Worm (Caenorhabditis elegans) whole organism, mixed stage, embryonic: ENCODE results near the gene F44F4.3.
"Not testable (repeated sequence)": the region's sequence is repeated elsewhere in the genome, so short reads cannot be mapped to it uniquely, and the experiment has no call there.

ENCODE experiments used
- M03D4.4 ChIP-seq: sonication (generic microtip); optimal IDR thresholded peaks from 2 replicates; lab custom pipeline; 2017; ENCODE audit warnings: mild to moderate bottlenecking, missing genetic modification characterization, missing compliant biosample characterization
- bed-3 ChIP-seq: fragments of 200-800 bp; sonication (Bioruptor generic); optimal IDR thresholded peaks from 3 replicates; lab custom pipeline; 2018; ENCODE audit warnings: mild to moderate bottlenecking, missing genetic modification characterization, moderate library complexity, missing compliant biosample characterization
- blmp-1 ChIP-seq: fragments of 150-350 bp; optimal IDR thresholded peaks from 2 replicates; lab custom pipeline; 2014; ENCODE audit warnings: missing biosample characterization, missing genetic modification characterization
- ceh-39 ChIP-seq: fragments of 150-350 bp; optimal IDR thresholded peaks from 2 replicates; lab custom pipeline; 2014; ENCODE audit warnings: missing biosample characterization, missing genetic modification characterization
- ceh-43 ChIP-seq: fragments of 200-800 bp; sonication (Bioruptor generic); optimal IDR thresholded peaks from 2 replicates; lab custom pipeline; 2018; ENCODE audit warnings: mild to moderate bottlenecking, missing genetic modification characterization, moderate library complexity, missing compliant biosample characterization
- ceh-83 ChIP-seq: fragments of 200-800 bp; sonication (Bioruptor generic); optimal IDR thresholded peaks from 2 replicates; lab custom pipeline; 2018; ENCODE audit warnings: mild to moderate bottlenecking, missing genetic modification characterization, missing compliant biosample characterization
- ces-1 ChIP-seq: fragments of 150-350 bp; optimal IDR thresholded peaks from 2 replicates; lab custom pipeline; 2014; ENCODE audit warnings: missing biosample characterization, missing genetic modification reagents, missing genetic modification characterization
- cnd-1 ChIP-seq: fragments of 200-800 bp; sonication (Bioruptor generic); optimal IDR thresholded peaks from 2 replicates; lab custom pipeline; 2018; ENCODE audit warnings: mild to moderate bottlenecking, missing genetic modification characterization, missing compliant biosample characterization
- drap-1 ChIP-seq: fragments of 200-800 bp; sonication (Bioruptor generic); optimal IDR thresholded peaks from 3 replicates; lab custom pipeline; 2018; ENCODE audit warnings: mild to moderate bottlenecking, missing genetic modification characterization, missing compliant biosample characterization
- elt-1 ChIP-seq: sonication (generic microtip); optimal IDR thresholded peaks from 2 replicates; lab custom pipeline; 2017; ENCODE audit warnings: missing genetic modification characterization, mild to moderate bottlenecking, missing compliant biosample characterization, antibody characterized with exemption, moderate library complexity, borderline replicate concordance; ENCODE audit not compliant: insufficient read depth
- elt-3 ChIP-seq: fragments of 150-350 bp; optimal IDR thresholded peaks from 2 replicates; lab custom pipeline; 2014; ENCODE audit warnings: missing biosample characterization, missing genetic modification characterization
- flh-1 ChIP-seq: fragments of 200-800 bp; sonication (Bioruptor generic); optimal IDR thresholded peaks from 2 replicates; lab custom pipeline; 2018; ENCODE audit warnings: mild to moderate bottlenecking, missing genetic modification characterization, moderate library complexity, missing compliant biosample characterization
- ham-2 ChIP-seq: fragments of 200-800 bp; sonication (Bioruptor generic); optimal IDR thresholded peaks from 2 replicates; lab custom pipeline; 2018; ENCODE audit warnings: mild to moderate bottlenecking, missing genetic modification characterization, missing compliant biosample characterization
- hlh-1 ChIP-seq: fragments of 150-350 bp; optimal IDR thresholded peaks from 2 replicates; lab custom pipeline; 2014; ENCODE audit warnings: missing biosample characterization, missing genetic modification reagents, missing genetic modification characterization
- lin-13 ChIP-seq: fragments of 150-350 bp; optimal IDR thresholded peaks from 2 replicates; lab custom pipeline; 2014; ENCODE audit warnings: missing biosample characterization, missing genetic modification characterization
- lin-32 ChIP-seq: fragments of 200-800 bp; sonication (Bioruptor generic); optimal IDR thresholded peaks from 2 replicates; lab custom pipeline; 2018; ENCODE audit warnings: mild to moderate bottlenecking, missing genetic modification characterization, missing compliant biosample characterization
- lsy-2 ChIP-seq: fragments of 150-350 bp; optimal IDR thresholded peaks from 2 replicates; lab custom pipeline; 2014; ENCODE audit warnings: missing biosample characterization, missing genetic modification characterization
- mab-5 ChIP-seq: fragments of 150-350 bp; optimal IDR thresholded peaks from 2 replicates; lab custom pipeline; 2014; ENCODE audit warnings: missing biosample characterization, missing genetic modification characterization
- mep-1 ChIP-seq: fragments of 150-350 bp; optimal IDR thresholded peaks from 2 replicates; lab custom pipeline; 2017; ENCODE audit warnings: missing biosample characterization, missing genetic modification reagents, missing genetic modification characterization, inconsistent platforms
- mls-2 ChIP-seq: sonication (generic microtip); optimal IDR thresholded peaks from 2 replicates; lab custom pipeline; 2016; ENCODE audit warnings: mild to moderate bottlenecking, missing genetic modification characterization, moderate library complexity, missing compliant biosample characterization
- nhr-12 ChIP-seq: fragments of 150-350 bp; optimal IDR thresholded peaks from 2 replicates; lab custom pipeline; 2014; ENCODE audit warnings: missing biosample characterization, missing genetic modification characterization
- nhr-2 ChIP-seq: fragments of 150-350 bp; optimal IDR thresholded peaks from 2 replicates; lab custom pipeline; 2014; ENCODE audit warnings: missing biosample characterization, missing genetic modification characterization
- nhr-237 ChIP-seq: fragments of 150-350 bp; optimal IDR thresholded peaks from 2 replicates; lab custom pipeline; 2014; ENCODE audit warnings: missing biosample characterization, missing genetic modification characterization
- nhr-28 ChIP-seq: fragments of 150-350 bp; optimal IDR thresholded peaks from 2 replicates; lab custom pipeline; 2014; ENCODE audit warnings: missing biosample characterization, missing genetic modification characterization
- nhr-76 ChIP-seq: sonication (generic microtip); optimal IDR thresholded peaks from 2 replicates; lab custom pipeline; 2017; ENCODE audit warnings: missing biosample characterization, missing genetic modification characterization
- pha-4 ChIP-seq: fragments of 150-350 bp; optimal IDR thresholded peaks from 2 replicates; lab custom pipeline; 2018; ENCODE audit warnings: missing biosample characterization, missing genetic modification reagents, missing genetic modification characterization
- sem-2 ChIP-seq: fragments of 200-800 bp; sonication (Bioruptor generic); optimal IDR thresholded peaks from 2 replicates; lab custom pipeline; 2018; ENCODE audit warnings: mild to moderate bottlenecking, missing genetic modification characterization, missing compliant biosample characterization
- sptf-1 ChIP-seq: sonication (generic microtip); optimal IDR thresholded peaks from 2 replicates; lab custom pipeline; 2017; ENCODE audit warnings: mild to moderate bottlenecking, missing genetic modification characterization, moderate library complexity, missing compliant biosample characterization
- tbx-8 ChIP-seq: fragments of 200-800 bp; sonication (Bioruptor generic); optimal IDR thresholded peaks from 2 replicates; lab custom pipeline; 2018; ENCODE audit warnings: mild to moderate bottlenecking, missing genetic modification characterization, moderate library complexity, missing compliant biosample characterization
- unc-120 ChIP-seq: sonication (generic microtip); optimal IDR thresholded peaks from 2 replicates; lab custom pipeline; 2017; ENCODE audit warnings: missing genetic modification characterization, missing compliant biosample characterization; ENCODE audit not compliant: poor library complexity, severe bottlenecking
- unc-62 ChIP-seq: fragments of 150-350 bp; optimal IDR thresholded peaks from 2 replicates; lab custom pipeline; 2014; ENCODE audit warnings: missing biosample characterization, missing genetic modification reagents, missing genetic modification characterization
- zip-8 ChIP-seq: fragments of 150-350 bp; optimal IDR thresholded peaks from 2 replicates; lab custom pipeline; 2014; ENCODE audit warnings: missing biosample characterization, missing genetic modification characterization
- ztf-11 ChIP-seq: fragments of 150-350 bp; optimal IDR thresholded peaks from 2 replicates; lab custom pipeline; 2014; ENCODE audit warnings: missing biosample characterization, missing genetic modification characterization

The F44F4.3 gene

DNA sequence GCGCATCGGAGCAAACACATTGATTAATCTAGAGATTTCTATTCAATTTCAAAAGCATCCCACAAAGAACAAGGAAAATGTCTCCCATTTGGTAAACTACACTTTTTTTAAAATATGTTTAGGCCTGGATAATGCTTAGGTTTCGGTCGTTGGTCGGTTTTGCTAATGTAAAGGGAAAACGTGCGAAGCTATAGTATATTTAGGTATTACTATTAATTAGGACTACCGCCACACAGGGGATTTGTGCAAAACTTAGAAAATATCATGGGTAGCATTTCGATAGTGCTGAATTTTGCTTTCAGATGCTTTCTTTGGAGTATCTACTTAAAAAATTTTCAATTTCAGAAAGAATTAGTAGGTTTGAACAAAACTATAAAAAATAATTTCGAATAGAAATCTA is 27.3 kb upstream of the F44F4.3 start:
- TF ChIP-seq ceh-83 (GFP tag; lab: Kevin White, UChicago) (no peak), ceh-39 (tag; lab: Kevin White, UChicago) (no peak), nhr-12 (no peak), unc-62 (GFP tag; lab: Kevin White, UChicago) (no peak), hlh-1 (tag; lab: Kevin White, UChicago) (no peak), sem-2 (GFP tag; lab: Kevin White, UChicago) (no peak)

DNA sequence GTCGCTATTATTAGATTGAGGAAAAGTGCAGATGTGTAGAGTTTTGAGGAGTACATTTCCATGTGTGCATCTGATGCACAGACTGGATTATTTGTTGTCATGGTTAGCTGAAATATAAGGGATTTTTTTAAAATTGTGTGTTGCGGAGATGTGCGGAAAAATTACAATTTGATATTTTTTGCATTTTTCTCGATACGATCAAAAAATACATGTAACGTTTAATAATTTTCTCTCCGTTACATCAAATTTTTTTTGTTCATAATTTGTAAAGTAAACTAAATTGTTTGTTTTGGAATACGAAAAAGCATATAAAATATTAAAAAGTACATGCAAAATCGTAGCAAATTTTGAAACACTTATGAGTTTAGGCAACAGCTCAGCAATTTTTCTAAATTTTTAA is 24.5 kb upstream of the F44F4.3 start, which contains the start of gene sra-11:
sra-11 (minus strand) TSS at position 101 of the 400 bp plus-strand sequence.
- TF ChIP-seq zip-8 (tag; lab: Kevin White, UChicago) (no peak), nhr-12 (no peak), bed-3 (GFP tag; lab: Kevin White, UChicago) (no peak), sptf-1 (tag; lab: Kevin White, UChicago) (no peak), ceh-39 (tag; lab: Kevin White, UChicago) (no peak), elt-3 (tag; lab: Kevin White, UChicago) (no peak), ham-2 (GFP tag; lab: Kevin White, UChicago) (no peak), M03D4.4 (tag; lab: Kevin White, UChicago) (no peak), lin-32 (GFP tag; lab: Kevin White, UChicago) (no peak), nhr-76 (tag; lab: Kevin White, UChicago) (no peak), mep-1 (tag; lab: Kevin White, UChicago) (no peak), nhr-237 (tag; lab: Kevin White, UChicago) (no peak), nhr-28 (tag; lab: Kevin White, UChicago) (no peak), ztf-11 (tag; lab: Kevin White, UChicago) (no peak), unc-62 (GFP tag; lab: Kevin White, UChicago) (no peak), nhr-2 (tag; lab: Kevin White, UChicago) (no peak), mls-2 (tag; lab: Kevin White, UChicago) (no peak), ceh-43 (GFP tag; lab: Kevin White, UChicago) (no peak), ces-1 (GFP tag; lab: Kevin White, UChicago) (no peak)

DNA sequence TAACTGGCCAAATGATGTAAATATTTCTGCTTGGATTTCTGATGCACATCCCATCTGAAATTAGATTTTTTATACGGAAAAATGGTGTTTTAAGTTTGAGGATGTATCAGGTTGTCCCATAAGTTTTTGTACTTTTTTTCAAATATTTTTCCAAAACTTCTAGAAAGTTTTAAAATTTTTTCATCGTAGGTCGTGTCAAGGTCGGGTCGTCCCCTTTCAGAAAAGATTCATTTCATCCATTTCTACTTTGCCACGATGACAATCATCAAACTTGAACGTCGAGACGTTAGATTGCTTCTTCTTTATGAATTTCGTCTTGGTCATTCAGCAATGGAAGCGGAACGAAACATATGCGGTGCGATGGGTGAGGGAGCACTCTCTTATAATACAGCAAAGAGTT is 18.7 kb upstream of the F44F4.3 start, which contains the start of gene sra-12:
sra-12 (minus strand) TSS at position 101 of the 400 bp plus-strand sequence.
- not testable (repeated sequence) for TF ChIP-seq mep-1 (tag; lab: Kevin White, UChicago); flh-1 (GFP tag; lab: Kevin White, UChicago); cnd-1 (tag; lab: Kevin White, UChicago)

DNA sequence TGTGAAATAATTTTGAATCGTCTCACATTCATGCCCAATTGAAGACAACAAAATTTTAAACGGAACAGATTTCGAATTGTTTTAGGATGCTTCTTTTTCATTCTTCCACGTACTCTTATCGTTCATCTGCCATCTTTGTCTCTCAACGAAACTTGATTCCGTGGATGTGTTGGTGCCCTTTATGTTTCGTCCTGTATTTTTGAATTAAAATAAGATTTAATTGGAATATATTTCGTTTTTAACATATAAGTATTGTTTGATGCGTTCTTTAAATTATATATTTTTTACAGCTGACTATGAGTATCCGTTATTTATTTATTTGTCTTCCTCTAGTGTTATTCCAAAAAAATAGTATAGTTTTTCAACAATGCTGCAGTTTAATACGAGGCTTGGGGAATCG is 16.4 kb upstream of the F44F4.3 start, which contains the start of gene gly-1:
gly-1 (minus strand) TSS at position 101 of the 400 bp plus-strand sequence.
- TF ChIP-seq unc-120 = no peak
- no peak for TF ChIP-seq drap-1 (GFP tag; lab: Kevin White, UChicago)
- TF ChIP-seq hlh-1 (tag; lab: Kevin White, UChicago) = no peak
- TF ChIP-seq sem-2 (GFP tag; lab: Kevin White, UChicago) = no peak
- no peak for TF ChIP-seq blmp-1 (tag; lab: Kevin White, UChicago)
- TF ChIP-seq mls-2 (tag; lab: Kevin White, UChicago) = no peak
- no peak for TF ChIP-seq nhr-2 (tag; lab: Kevin White, UChicago)
- TF ChIP-seq ham-2 (GFP tag; lab: Kevin White, UChicago) = no peak
- TF ChIP-seq elt-3 (tag; lab: Kevin White, UChicago) = no peak
- TF ChIP-seq mab-5 (tag; lab: Kevin White, UChicago) = no peak
- no peak for TF ChIP-seq elt-1 (tag; lab: Kevin White, UChicago)
- no peak for TF ChIP-seq sptf-1 (tag; lab: Kevin White, UChicago)
- no peak for TF ChIP-seq ceh-43 (GFP tag; lab: Kevin White, UChicago)
- no peak for TF ChIP-seq lin-32 (GFP tag; lab: Kevin White, UChicago)
- TF ChIP-seq pha-4 = no peak
- TF ChIP-seq lin-13 = no peak

DNA sequence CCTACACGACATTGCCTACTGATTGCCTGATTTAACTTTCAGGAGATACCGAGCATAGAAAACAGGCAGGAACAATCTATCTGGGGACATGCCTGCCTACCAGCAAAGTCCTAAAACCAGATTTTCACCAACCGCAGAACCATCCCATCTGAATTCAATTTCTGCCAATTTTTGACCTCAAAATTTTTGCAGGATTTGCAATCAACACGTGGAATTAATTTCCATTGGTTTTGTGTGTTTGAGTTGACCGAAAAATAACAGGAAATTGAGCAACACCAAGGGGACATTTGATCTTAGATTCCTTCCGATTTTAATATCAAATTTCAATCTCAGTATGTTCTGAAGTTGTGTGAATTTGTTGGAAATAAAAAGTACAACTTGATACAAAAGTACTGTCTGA is 13.3 kb upstream of the F44F4.3 start:
- TF ChIP-seq blmp-1 (tag; lab: Kevin White, UChicago) (no peak), drap-1 (GFP tag; lab: Kevin White, UChicago) (no peak), lsy-2 (tag; lab: Kevin White, UChicago) (no peak), unc-62 (GFP tag; lab: Kevin White, UChicago) (no peak), tbx-8 (GFP tag; lab: Kevin White, UChicago) (no peak), ztf-11 (tag; lab: Kevin White, UChicago) (no peak), ceh-39 (tag; lab: Kevin White, UChicago) (no peak), pha-4 (no peak), flh-1 (GFP tag; lab: Kevin White, UChicago) (no peak)
